Worm (Caenorhabditis elegans) whole organism, L3 larva: ENCODE measurements around the gene K12H6.2.

Experiments
- R02D3.7 ChIP-seq: fragments of 150-350 bp; optimal IDR thresholded peaks from 2 replicates; lab custom pipeline; 2014; ENCODE audit warnings: missing biosample characterization, missing genetic modification characterization
- ZK546.5 ChIP-seq: sonication (generic microtip); optimal IDR thresholded peaks from 2 replicates; lab custom pipeline; 2017; ENCODE audit warnings: missing biosample characterization, missing genetic modification characterization
- aly-2 ChIP-seq: fragments of 150-350 bp; optimal IDR thresholded peaks from 2 replicates; lab custom pipeline; 2014; ENCODE audit warnings: missing biosample characterization, missing genetic modification characterization
- ama-1 ChIP-seq: fragments of 150-350 bp; optimal IDR thresholded peaks from 2 replicates; lab custom pipeline; 2018
- ceh-16 ChIP-seq: sonication (generic microtip); optimal IDR thresholded peaks from 2 replicates; lab custom pipeline; 2017; ENCODE audit warnings: missing biosample characterization, missing genetic modification characterization
- ceh-28 ChIP-seq: fragments of 150-350 bp; optimal IDR thresholded peaks from 2 replicates; lab custom pipeline; 2014; ENCODE audit warnings: missing biosample characterization, missing genetic modification reagents, missing genetic modification characterization
- daf-12 ChIP-seq: fragments of 150-350 bp; optimal IDR thresholded peaks from 2 replicates; lab custom pipeline; 2014; ENCODE audit warnings: missing biosample characterization, missing genetic modification reagents, missing genetic modification characterization
- egl-27 ChIP-seq: sonication (generic microtip); optimal IDR thresholded peaks from 4 replicates; lab custom pipeline; 2017; ENCODE audit warnings: missing biosample characterization, missing genetic modification reagents, missing genetic modification characterization
- egl-5 ChIP-seq: fragments of 150-350 bp; optimal IDR thresholded peaks from 2 replicates; lab custom pipeline; 2017; ENCODE audit warnings: missing biosample characterization, missing genetic modification reagents, missing genetic modification characterization, inconsistent platforms
- elt-1 ChIP-seq: fragments of 150-350 bp; optimal IDR thresholded peaks from 2 replicates; lab custom pipeline; 2014; ENCODE audit warnings: missing biosample characterization, missing genetic modification characterization
- eor-1 ChIP-seq, 2 experiments: fragments of 150-350 bp; optimal IDR thresholded peaks; 2 replicates each; lab custom pipeline; 2014 to 2018; ENCODE audit warnings: missing biosample characterization in 2 of 2, missing genetic modification characterization in 2 of 2
- fkh-10 ChIP-seq: sonication (generic microtip); optimal IDR thresholded peaks from 2 replicates; lab custom pipeline; 2017; ENCODE audit warnings: missing biosample characterization, missing genetic modification reagents, missing genetic modification characterization
- fos-1 ChIP-seq: fragments of 150-350 bp; optimal IDR thresholded peaks from 2 replicates; lab custom pipeline; 2014; ENCODE audit warnings: missing biosample characterization, missing genetic modification characterization
- hmg-11 ChIP-seq: sonication (generic microtip); optimal IDR thresholded peaks from 2 replicates; lab custom pipeline; 2016; ENCODE audit warnings: missing genetic modification characterization, missing compliant biosample characterization
- lin-15B ChIP-seq: fragments of 150-350 bp; optimal IDR thresholded peaks from 2 replicates; lab custom pipeline; 2014; ENCODE audit warnings: missing biosample characterization, missing genetic modification characterization
- lin-39 ChIP-seq: fragments of 150-350 bp; optimal IDR thresholded peaks from 2 replicates; lab custom pipeline; 2018; ENCODE audit warnings: missing biosample characterization, missing genetic modification reagents, missing genetic modification characterization
- mdl-1 ChIP-seq: fragments of 150-350 bp; optimal IDR thresholded peaks from 2 replicates; lab custom pipeline; 2014; ENCODE audit warnings: missing biosample characterization, missing genetic modification characterization
- nfya-1 ChIP-seq: sonication (generic microtip); optimal IDR thresholded peaks from 2 replicates; lab custom pipeline; 2017; ENCODE audit warnings: missing genetic modification characterization, mild to moderate bottlenecking, missing compliant biosample characterization, antibody characterized with exemption, moderate library complexity; ENCODE audit not compliant: insufficient read depth
- nhr-12 ChIP-seq: fragments of 150-350 bp; optimal IDR thresholded peaks from 2 replicates; lab custom pipeline; 2014; ENCODE audit warnings: missing biosample characterization, missing genetic modification characterization
- nhr-23 ChIP-seq: fragments of 150-350 bp; optimal IDR thresholded peaks from 2 replicates; lab custom pipeline; 2014; ENCODE audit warnings: missing biosample characterization, missing genetic modification reagents, missing genetic modification characterization
- nhr-237 ChIP-seq: fragments of 150-350 bp; optimal IDR thresholded peaks from 2 replicates; lab custom pipeline; 2014; ENCODE audit warnings: missing biosample characterization, missing genetic modification characterization
- nhr-25 ChIP-seq: sonication (generic microtip); optimal IDR thresholded peaks from 2 replicates; lab custom pipeline; 2017; ENCODE audit warnings: missing biosample characterization, missing genetic modification characterization
- nhr-28 ChIP-seq: fragments of 150-350 bp; optimal IDR thresholded peaks from 2 replicates; lab custom pipeline; 2014; ENCODE audit warnings: missing biosample characterization, missing genetic modification characterization
- nhr-43 ChIP-seq: sonication (generic microtip); optimal IDR thresholded peaks from 2 replicates; lab custom pipeline; 2016; ENCODE audit warnings: mild to moderate bottlenecking, missing genetic modification characterization, missing compliant biosample characterization; ENCODE audit not compliant: poor library complexity, severe bottlenecking
- nhr-67 ChIP-seq: fragments of 150-350 bp; optimal IDR thresholded peaks from 2 replicates; lab custom pipeline; 2014; ENCODE audit warnings: missing biosample characterization, missing genetic modification characterization
- nhr-76 ChIP-seq: fragments of 150-350 bp; sonication (generic microtip); optimal IDR thresholded peaks from 5 replicates; lab custom pipeline; 2014; ENCODE audit warnings: missing biosample characterization, missing genetic modification characterization
- nhr-77 ChIP-seq: fragments of 150-350 bp; optimal IDR thresholded peaks from 2 replicates; lab custom pipeline; 2014; ENCODE audit warnings: missing biosample characterization, missing genetic modification characterization
- pha-4 ChIP-seq: fragments of 150-350 bp; optimal IDR thresholded peaks from 2 replicates; lab custom pipeline; 2014; ENCODE audit warnings: missing biosample characterization, missing genetic modification reagents, missing genetic modification characterization
- pqm-1 ChIP-seq: fragments of 150-350 bp; optimal IDR thresholded peaks from 2 replicates; lab custom pipeline; 2017; ENCODE audit warnings: missing biosample characterization, missing genetic modification characterization, inconsistent platforms
- sea-2 ChIP-seq: fragments of 150-350 bp; sonication (generic microtip); optimal IDR thresholded peaks from 4 replicates; lab custom pipeline; 2014; ENCODE audit warnings: missing biosample characterization, missing genetic modification reagents, missing genetic modification characterization
- skn-1 ChIP-seq: fragments of 150-350 bp; optimal IDR thresholded peaks from 2 replicates; lab custom pipeline; 2014; ENCODE audit warnings: missing biosample characterization, missing genetic modification characterization
- tbx-2 ChIP-seq: sonication (generic microtip); optimal IDR thresholded peaks from 2 replicates; lab custom pipeline; 2016; ENCODE audit warnings: mild to moderate bottlenecking, missing genetic modification characterization, missing compliant biosample characterization
- zag-1 ChIP-seq: fragments of 150-350 bp; optimal IDR thresholded peaks from 2 replicates; lab custom pipeline; 2014; ENCODE audit warnings: missing biosample characterization, missing genetic modification characterization
- ztf-11 ChIP-seq: fragments of 150-350 bp; optimal IDR thresholded peaks from 2 replicates; lab custom pipeline; 2014; ENCODE audit warnings: missing biosample characterization, missing genetic modification characterization
- ztf-4 ChIP-seq: fragments of 150-350 bp; optimal IDR thresholded peaks from 2 replicates; lab custom pipeline; 2014; ENCODE audit warnings: missing biosample characterization, missing genetic modification characterization

K12H6.2 gene

ce11 chrII:2854794-2855193 lies 39.5 kb upstream of the K12H6.2 start:
- TF ChIP-seq fos-1 (tag; lab: Kevin White, UChicago) (no peak), lin-39 (no peak), R02D3.7 (tag; lab: Kevin White, UChicago) (no peak), ztf-11 (no peak), eor-1 (tag; optimal IDR thresholded peaks at IDR 0.05; lab: Kevin White, UChicago) (no peak), nhr-67 (no peak), daf-12 (tag; lab: Kevin White, UChicago) (no peak), nhr-237 (tag; lab: Kevin White, UChicago) (no peak), pqm-1 (tag; lab: Kevin White, UChicago) (no peak), nhr-77 (no peak), zag-1 (tag; lab: Kevin White, UChicago) (no peak), nhr-43 (peak; percentile 58), ztf-4 (tag; lab: Kevin White, UChicago) (no peak), ceh-28 (tag; lab: Kevin White, UChicago) (no peak), nhr-28 (tag; lab: Kevin White, UChicago) (no peak), nhr-12 (tag; lab: Kevin White, UChicago) (no peak), lin-15B (tag; lab: Kevin White, UChicago) (no peak), egl-27 (tag; lab: Kevin White, UChicago) (no peak), ZK546.5 (tag; lab: Kevin White, UChicago) (no peak), mdl-1 (tag; lab: Kevin White, UChicago) (no peak), pha-4 (tag; lab: Kevin White, UChicago) (no peak), egl-5 (tag; lab: Kevin White, UChicago) (no peak), ceh-16 (tag; lab: Kevin White, UChicago) (no peak), sea-2 (no peak), aly-2 (tag; lab: Kevin White, UChicago) (no peak), nhr-25 (tag; lab: Kevin White, UChicago) (peak; percentile 54), hmg-11 (peak; percentile 14), ama-1 (peak; percentile 43), nhr-23 (tag; lab: Kevin White, UChicago) (peak; percentile 64), tbx-2 (tag; lab: Kevin White, UChicago) (no peak), nhr-76 (tag; lab: Kevin White, UChicago) (no peak), fkh-10 (GFP tag; lab: Kevin White, UChicago) (no peak), nfya-1 (tag; lab: Kevin White, UChicago) (no peak), skn-1 (tag; lab: Kevin White, UChicago) (no peak)

- TF ChIP-seq nhr-12 (tag; lab: Kevin White, UChicago) (no peak), fkh-10 (GFP tag; lab: Kevin White, UChicago) (no peak), elt-1 (tag; lab: Kevin White, UChicago) (peak; percentile 63), pha-4 (tag; lab: Kevin White, UChicago) (no peak)
Observed at ce11 chrII:2853767-2854166, 38.4 kb upstream of the K12H6.2 start.

ce11 chrII:2852493-2852892 lies 37.1 kb upstream of the K12H6.2 start, which contains the start of gene ptc-3:
TSS of gene ptc-3 (minus strand) at chrII:2852593.
- TF ChIP-seq egl-27 (tag; lab: Kevin White, UChicago): no peak
- no peak for TF ChIP-seq nhr-23 (tag; lab: Kevin White, UChicago)
- no peak for TF ChIP-seq nhr-28 (tag; lab: Kevin White, UChicago)
- TF ChIP-seq R02D3.7 (tag; lab: Kevin White, UChicago): no peak
- no peak for TF ChIP-seq pqm-1 (tag; lab: Kevin White, UChicago)
- TF ChIP-seq ztf-4 (tag; lab: Kevin White, UChicago): no peak
- TF ChIP-seq ceh-16 (tag; lab: Kevin White, UChicago): no peak
- no peak for TF ChIP-seq elt-1 (tag; lab: Kevin White, UChicago)
- no peak for TF ChIP-seq fos-1 (tag; lab: Kevin White, UChicago)
- TF ChIP-seq nhr-76 (tag; lab: Kevin White, UChicago): no peak
- TF ChIP-seq lin-15B (tag; lab: Kevin White, UChicago): no peak
- TF ChIP-seq nhr-67: no peak
- TF ChIP-seq nhr-43: no peak
- TF ChIP-seq, all 47 proteins: peak for 0

- TF ChIP-seq aly-2 (tag; lab: Kevin White, UChicago) (no peak), ztf-4 (tag; lab: Kevin White, UChicago) (no peak), zag-1 (tag; lab: Kevin White, UChicago) (no peak), pha-4 (tag; lab: Kevin White, UChicago) (no peak), lin-39 (no peak), fos-1 (tag; lab: Kevin White, UChicago) (no peak), tbx-2 (tag; lab: Kevin White, UChicago) (no peak), nhr-12 (tag; lab: Kevin White, UChicago) (no peak)
Observed at ce11 chrII:2846552-2846951, 31.2 kb upstream of the K12H6.2 start.
